Fruit fly (Drosophila melanogaster) whole organism, embryonic: ENCODE results near the gene upSET.

ENCODE experiments used
- ATbp ChIP-seq: fragments of 200-800 bp; sonication (Bioruptor generic); optimal IDR thresholded peaks from 2 replicates; lab custom pipeline; 2017; ENCODE audit warnings: missing biosample characterization, mild to moderate bottlenecking, missing genetic modification characterization, missing genetic modification reagents
- Bteb2 ChIP-seq: fragments of 200-800 bp; sonication (Bioruptor generic); optimal IDR thresholded peaks from 2 replicates; lab custom pipeline; 2016; ENCODE audit warnings: missing biosample characterization, missing genetic modification characterization
- CG10654 ChIP-seq: fragments of 200-800 bp; sonication (Bioruptor generic); optimal IDR thresholded peaks from 2 replicates; lab custom pipeline; 2016; ENCODE audit warnings: missing biosample characterization, missing genetic modification characterization
- CG11247 ChIP-seq: fragments of 200-800 bp; sonication (Bioruptor generic); IDR thresholded peaks from 2 replicates; pipeline ENCODE4 v1.3.6; 2022; ENCODE audit warnings: missing biosample characterization, missing genetic modification characterization
- CG12071 ChIP-seq: fragments of 200-800 bp; sonication (Bioruptor generic); optimal IDR thresholded peaks from 3 replicates; lab custom pipeline; 2018; ENCODE audit warnings: missing biosample characterization, mild to moderate bottlenecking, missing genetic modification characterization
- CG12299 ChIP-seq: fragments of 200-800 bp; sonication (Bioruptor generic); optimal IDR thresholded peaks from 2 replicates; lab custom pipeline; 2018; ENCODE audit warnings: missing biosample characterization, mild to moderate bottlenecking, missing genetic modification characterization
- CG12769 ChIP-seq: fragments of 200-800 bp; sonication (Bioruptor generic); optimal IDR thresholded peaks from 2 replicates; lab custom pipeline; 2019; ENCODE audit warnings: missing biosample characterization, mild to moderate bottlenecking, missing genetic modification characterization, moderate library complexity
- CG13287 ChIP-seq: fragments of 200-800 bp; sonication (Bioruptor generic); IDR thresholded peaks from 2 replicates; pipeline ENCODE4 v1.3.6; 2022; ENCODE audit warnings: missing biosample characterization, missing genetic modification characterization; ENCODE audit not compliant: partially characterized antibody
- CG13894 ChIP-seq: fragments of 200-800 bp; sonication (Bioruptor generic); optimal IDR thresholded peaks from 3 replicates; lab custom pipeline; 2018; ENCODE audit warnings: missing biosample characterization, mild to moderate bottlenecking, missing genetic modification characterization, moderate library complexity
- CG14050 ChIP-seq: fragments of 200-800 bp; sonication (Bioruptor generic); IDR thresholded peaks from 3 replicates; pipeline ENCODE4 v1.3.6; 2022; ENCODE audit warnings: missing biosample characterization, missing genetic modification characterization
- CG17612 ChIP-seq: fragments of 200-800 bp; sonication (Bioruptor generic); IDR thresholded peaks from 2 replicates; pipeline ENCODE4 v1.3.6; 2022; ENCODE audit warnings: missing biosample characterization, missing genetic modification characterization
- CG18599 ChIP-seq: fragments of 200-800 bp; sonication (Bioruptor generic); optimal IDR thresholded peaks from 3 replicates; lab custom pipeline; 2017; ENCODE audit warnings: missing biosample characterization, missing genetic modification characterization, mild to moderate bottlenecking, moderate library complexity, missing genetic modification reagents
- CG2129 ChIP-seq: fragments of 200-800 bp; sonication (Bioruptor generic); IDR thresholded peaks from 2 replicates; pipeline ENCODE4 v1.3.6; 2022; ENCODE audit warnings: missing biosample characterization, missing genetic modification characterization; ENCODE audit not compliant: partially characterized antibody
- CG2889 ChIP-seq: fragments of 200-800 bp; sonication (Bioruptor generic); IDR thresholded peaks from 3 replicates; pipeline ENCODE4 v1.3.6; 2022; ENCODE audit warnings: missing biosample characterization, missing genetic modification characterization
- CG34376 ChIP-seq: fragments of 200-800 bp; sonication (Bioruptor generic); optimal IDR thresholded peaks from 2 replicates; lab custom pipeline; 2018; ENCODE audit warnings: missing biosample characterization, mild to moderate bottlenecking, missing genetic modification characterization
- CG3995 ChIP-seq: fragments of 200-800 bp; sonication (Bioruptor generic); optimal IDR thresholded peaks from 3 replicates; lab custom pipeline; 2016; ENCODE audit warnings: missing biosample characterization, missing genetic modification characterization
- CG6683 ChIP-seq: fragments of 200-800 bp; sonication (Bioruptor generic); optimal IDR thresholded peaks from 2 replicates; lab custom pipeline; 2017; ENCODE audit warnings: missing biosample characterization, mild to moderate bottlenecking, missing genetic modification characterization, missing genetic modification reagents
- CG7357 ChIP-seq: fragments of 200-800 bp; sonication (Bioruptor generic); IDR thresholded peaks from 3 replicates; pipeline ENCODE4 v1.3.6; 2022; ENCODE audit warnings: missing biosample characterization, missing genetic modification characterization
- CG7745 ChIP-seq: fragments of 200-800 bp; sonication (Bioruptor generic); optimal IDR thresholded peaks from 2 replicates; lab custom pipeline; 2018; ENCODE audit warnings: missing biosample characterization, mild to moderate bottlenecking, missing genetic modification characterization, moderate library complexity
- CG8944 ChIP-seq: fragments of 200-800 bp; sonication (Bioruptor generic); optimal IDR thresholded peaks from 3 replicates; lab custom pipeline; 2016; ENCODE audit warnings: missing biosample characterization, missing genetic modification characterization
- CHES-1-like ChIP-seq: fragments of 200-800 bp; sonication (Bioruptor generic); optimal IDR thresholded peaks from 2 replicates; lab custom pipeline; 2016; ENCODE audit warnings: missing biosample characterization, missing genetic modification characterization
- D ChIP-seq, 2 experiments: fragments of 200-800 bp in 1 of 2; fragments of >200 bp in 1 of 2; sonication (Bioruptor generic) in 1 of 2; optimal IDR thresholded peaks; 2 replicates in 1 of 2; 3 replicates in 1 of 2; lab custom pipeline; 2017; ENCODE audit warnings: mild to moderate bottlenecking in 1 of 2, missing biosample characterization in 1 of 2, missing genetic modification characterization in 1 of 2, missing genetic modification reagents in 1 of 2
- Deaf1 ChIP-seq: fragments of 200-800 bp; optimal IDR thresholded peaks from 3 replicates; lab custom pipeline; 2019; ENCODE audit warnings: missing biosample characterization, mild to moderate bottlenecking, missing genetic modification characterization, moderate library complexity
- Drgx ChIP-seq: fragments of 200-800 bp; sonication (Bioruptor generic); IDR thresholded peaks from 2 replicates; pipeline ENCODE4 v1.3.6; 2022; ENCODE audit warnings: missing biosample characterization, missing genetic modification characterization
- Ets65A ChIP-seq: fragments of 200-800 bp; sonication (Bioruptor generic); peaks from one replicate; lab custom pipeline; 2016; ENCODE audit warnings: missing biosample characterization, missing genetic modification characterization
- Fer3 ChIP-seq: fragments of 200-800 bp; sonication (Bioruptor generic); optimal IDR thresholded peaks from 2 replicates; lab custom pipeline; 2018; ENCODE audit warnings: missing biosample characterization, mild to moderate bottlenecking, missing genetic modification characterization, moderate library complexity
- HLHmδ ChIP-seq: fragments of 200-800 bp; sonication (Bioruptor generic); optimal IDR thresholded peaks from 2 replicates; lab custom pipeline; 2018; ENCODE audit warnings: missing biosample characterization, mild to moderate bottlenecking, missing genetic modification characterization, moderate library complexity
- MTF-1 ChIP-seq: fragments of 200-800 bp; sonication (Bioruptor generic); optimal IDR thresholded peaks from 2 replicates; lab custom pipeline; 2018; ENCODE audit warnings: missing biosample characterization, mild to moderate bottlenecking, missing genetic modification characterization, borderline replicate concordance
- NC2β ChIP-seq: fragments of 200-800 bp; sonication (Bioruptor generic); optimal IDR thresholded peaks from 2 replicates; lab custom pipeline; 2016; ENCODE audit warnings: missing biosample characterization, missing genetic modification characterization
- Nf-YA ChIP-seq: fragments of 200-800 bp; sonication (Bioruptor generic); IDR thresholded peaks from 2 replicates; pipeline ENCODE4 v1.3.6; 2022; ENCODE audit warnings: missing biosample characterization, missing genetic modification characterization
- Stat92E ChIP-seq, 3 experiments: fragments of >200 bp in 2 of 3; fragments of 200-800 bp in 1 of 3; sonication (Bioruptor generic) in 1 of 3; optimal IDR thresholded peaks; 2 replicates each; lab custom pipeline; 2017 to 2019; ENCODE audit warnings: missing biosample characterization in 3 of 3, missing genetic modification characterization in 3 of 3, mild to moderate bottlenecking in 1 of 3, moderate library complexity in 1 of 3
- Usf ChIP-seq: fragments of 200-800 bp; sonication (Bioruptor generic); optimal IDR thresholded peaks from 2 replicates; lab custom pipeline; 2017; ENCODE audit warnings: missing genotype, missing biosample characterization, missing genetic modification characterization
- ase ChIP-seq: fragments of 200-800 bp; sonication (Bioruptor generic); IDR thresholded peaks from 3 replicates; pipeline ENCODE4 v1.3.6; 2022; ENCODE audit warnings: missing biosample characterization, missing genetic modification characterization
- bsh ChIP-seq, 2 experiments: fragments of 200-800 bp; sonication (Bioruptor generic); optimal IDR thresholded peaks; 2 replicates each; lab custom pipeline; 2017 to 2018; ENCODE audit warnings: mild to moderate bottlenecking in 2 of 2, missing biosample characterization in 2 of 2, missing genetic modification characterization in 2 of 2, moderate library complexity in 1 of 2
- cas ChIP-seq: fragments of 200-800 bp; sonication (Bioruptor generic); IDR thresholded peaks from 2 replicates; pipeline ENCODE4 v1.3.6; 2022; ENCODE audit warnings: missing biosample characterization, missing genetic modification characterization
- chif ChIP-seq, 2 experiments: fragments of 200-800 bp; sonication (Bioruptor generic); optimal IDR thresholded peaks; 3 replicates each; lab custom pipeline; 2016; ENCODE audit warnings: missing biosample characterization in 2 of 2, missing genetic modification characterization in 2 of 2
- en ChIP-seq: fragments of 200-800 bp; sonication (Bioruptor generic); optimal IDR thresholded peaks from 2 replicates; lab custom pipeline; 2016; ENCODE audit warnings: missing biosample characterization, missing genetic modification characterization
- fd64A ChIP-seq: fragments of 200-800 bp; sonication (Bioruptor generic); optimal IDR thresholded peaks from 3 replicates; lab custom pipeline; 2018; ENCODE audit warnings: missing biosample characterization, mild to moderate bottlenecking, missing genetic modification characterization
- gsb ChIP-seq: fragments of 200-800 bp; sonication (Bioruptor generic); IDR thresholded peaks from 2 replicates; pipeline ENCODE4 v1.3.6; 2022; ENCODE audit warnings: missing biosample characterization, missing genetic modification characterization
- gsb-n ChIP-seq: fragments of 200-800 bp; sonication (Bioruptor generic); optimal IDR thresholded peaks from 3 replicates; lab custom pipeline; 2018; ENCODE audit warnings: missing biosample characterization, mild to moderate bottlenecking, missing genetic modification characterization
- ind ChIP-seq: fragments of 200-800 bp; sonication (Bioruptor generic); optimal IDR thresholded peaks from 3 replicates; lab custom pipeline; 2016; ENCODE audit warnings: missing biosample characterization, missing genetic modification characterization
- kni ChIP-seq: fragments of 200-800 bp; sonication (Bioruptor generic); optimal IDR thresholded peaks from 3 replicates; lab custom pipeline; 2017; ENCODE audit warnings: mild to moderate bottlenecking, missing biosample characterization, missing genetic modification reagents, missing genetic modification characterization
- lab ChIP-seq: fragments of 200-800 bp; sonication (Bioruptor generic); optimal IDR thresholded peaks from 3 replicates; lab custom pipeline; 2017; ENCODE audit warnings: missing biosample characterization, missing genetic modification characterization, mild to moderate bottlenecking, moderate library complexity, missing genetic modification reagents
- ranshi ChIP-seq: fragments of 200-800 bp; sonication (Bioruptor generic); IDR thresholded peaks from 2 replicates; pipeline ENCODE4 v1.3.6; 2022; ENCODE audit warnings: missing biosample characterization, missing genetic modification characterization
- ssp ChIP-seq: fragments of 200-800 bp; sonication (Bioruptor generic); IDR thresholded peaks from 2 replicates; pipeline ENCODE4 v1.3.6; 2022; ENCODE audit warnings: missing biosample characterization, missing genetic modification characterization
- tap ChIP-seq: fragments of 200-800 bp; optimal IDR thresholded peaks from 3 replicates; lab custom pipeline; 2019; ENCODE audit warnings: missing biosample characterization, mild to moderate bottlenecking, missing genetic modification characterization, moderate library complexity
- tx ChIP-seq: fragments of 200-800 bp; sonication (Bioruptor generic); optimal IDR thresholded peaks from 2 replicates; lab custom pipeline; 2016; ENCODE audit warnings: missing biosample characterization, missing genetic modification characterization
- zen ChIP-seq: fragments of 200-800 bp; sonication (Bioruptor generic); optimal IDR thresholded peaks from 3 replicates; lab custom pipeline; 2018; ENCODE audit warnings: missing biosample characterization, mild to moderate bottlenecking, missing genetic modification characterization, moderate library complexity

Gene upSET

DNA sequence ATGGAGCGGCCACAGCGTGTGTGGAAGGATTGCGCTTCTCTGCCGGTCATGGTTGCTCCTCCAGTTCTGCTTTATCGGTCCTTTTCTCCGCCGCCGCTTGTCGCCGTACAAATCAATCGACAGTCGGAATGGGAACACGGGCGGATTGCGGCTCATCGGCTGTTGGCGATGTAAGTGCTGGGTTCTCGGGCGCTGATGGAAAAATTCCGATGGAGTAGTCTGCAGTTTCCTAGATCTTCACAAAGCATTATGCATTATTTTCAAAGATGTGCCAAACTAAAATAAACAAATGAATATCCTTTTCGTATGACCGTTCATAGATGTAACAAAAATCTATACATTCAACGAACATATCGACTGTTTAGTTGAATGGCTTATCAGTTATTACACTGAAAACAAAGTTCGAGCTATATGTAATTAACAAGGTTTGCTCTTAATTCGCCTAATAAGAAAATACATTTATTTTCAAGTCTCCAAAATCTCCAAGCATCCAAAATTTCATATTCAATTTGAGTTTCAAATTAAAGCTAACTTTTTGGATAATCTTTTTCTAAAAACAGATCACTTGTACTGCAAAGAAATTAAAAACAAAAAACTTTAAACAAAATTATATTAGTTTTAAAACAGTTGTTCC is 47.8 kb downstream of the upSET start, which contains the start of gene Neurl4 (continued):
- TF ChIP-seq CG13287: peak; percentile 17; the same call in 1 of the 2 replicates
- TF ChIP-seq gsb-n: no peak
- no peak for TF ChIP-seq CG12071 (GFP tag; lab: Kevin White, UChicago)
- no peak for TF ChIP-seq fd64A
- peak; percentile 62 for TF ChIP-seq ranshi (GFP tag; lab: Robert Waterston, UW)
- TF ChIP-seq Bteb2 (GFP tag; lab: Kevin White, UChicago): peak; percentile 61
- TF ChIP-seq CG3995: peak; percentile 72
- TF ChIP-seq Deaf1 (tag; lab: Kevin White, UChicago): no peak
- TF ChIP-seq CG7745 (tag; lab: Kevin White, UChicago): no peak
- TF ChIP-seq cas (GFP tag; lab: Robert Waterston, UW): no peak
- peak; percentile 50 for TF ChIP-seq ssp
- TF ChIP-seq ase: peak; percentile 69; the same call in 2 of the 3 replicates
- peak; percentile 2 for TF ChIP-seq en (GFP tag; lab: Kevin White, UChicago)
- TF ChIP-seq Nf-YA (GFP tag; lab: Robert Waterston, UW): peak; percentile 50; the same call in 1 of the 2 replicates
- TF ChIP-seq CG18599: no peak
- no peak for TF ChIP-seq CG2129 (GFP tag; lab: Robert Waterston, UW)
- TF ChIP-seq kni (GFP tag; lab: Kevin White, UChicago): no peak
- no peak for TF ChIP-seq ATbp
- peak; percentile 88 for TF ChIP-seq Ets65A
- no peak for TF ChIP-seq CG7357 (GFP tag; lab: Robert Waterston, UW)
- TF ChIP-seq zen (tag; lab: Kevin White, UChicago): peak; percentile 69
- TF ChIP-seq CG17612 (GFP tag; lab: Robert Waterston, UW): no peak
- peak; percentile 76 for TF ChIP-seq Drgx (GFP tag; lab: Robert Waterston, UW)
- TF ChIP-seq ind (GFP tag; lab: Kevin White, UChicago): no peak
- TF ChIP-seq CG2889 (GFP tag; lab: Robert Waterston, UW): peak; percentile 64; the same call in 2 of the 3 replicates
- TF ChIP-seq CG10654 (GFP tag; lab: Kevin White, UChicago): peak; percentile 42
- TF ChIP-seq MTF-1 (GFP tag; lab: Kevin White, UChicago): no peak
- TF ChIP-seq D (optimal IDR thresholded peaks at IDR 0.05; lab: Kevin White, UChicago): peak; percentile 11
- no peak for TF ChIP-seq D (GFP tag; optimal IDR thresholded peaks at IDR 0.05; lab: Kevin White, UChicago)
- TF ChIP-seq chif (GFP tag; optimal IDR thresholded peaks at IDR 0.05; lab: Kevin White, UChicago): peak; percentile 10 to 74
- no peak for TF ChIP-seq tap (tag; lab: Kevin White, UChicago)
- no peak for TF ChIP-seq CG34376 (GFP tag; lab: Kevin White, UChicago)
- TF ChIP-seq tx (GFP tag; lab: Kevin White, UChicago): peak; percentile 60
- peak in 1 of 2 experiments; percentile 83 for TF ChIP-seq bsh (GFP tag; optimal IDR thresholded peaks at IDR 0.05; lab: Kevin White, UChicago)
- TF ChIP-seq CG14050 (GFP tag; lab: Robert Waterston, UW): peak; percentile 66; the same call in 2 of the 3 replicates
- peak; percentile 67 for TF ChIP-seq CHES-1-like (GFP tag; lab: Kevin White, UChicago)
- TF ChIP-seq CG12299 (tag; lab: Kevin White, UChicago): peak; percentile 1
- peak; percentile 67 for TF ChIP-seq CG8944 (GFP tag; lab: Kevin White, UChicago)
- TF ChIP-seq CG12769 (tag; lab: Kevin White, UChicago): no peak
- TF ChIP-seq HLHmδ: no peak
- TF ChIP-seq Fer3 (tag; lab: Kevin White, UChicago): no peak
- peak; percentile 62 for TF ChIP-seq NC2β (GFP tag; lab: Kevin White, UChicago)
- TF ChIP-seq Stat92E (GFP tag; optimal IDR thresholded peaks at IDR 0.05; lab: Kevin White, UChicago): no peak
- no peak for TF ChIP-seq CG6683
- TF ChIP-seq Usf: peak; percentile 23
- TF ChIP-seq lab: no peak
- TF ChIP-seq CG13894: no peak
- no peak for TF ChIP-seq gsb (GFP tag; lab: Robert Waterston, UW)
- TF ChIP-seq CG11247 (GFP tag; lab: Robert Waterston, UW): peak; percentile 34; the same call in 1 of the 2 replicates
